Worm (Caenorhabditis elegans) whole organism, L3 larva: Measurements from ENCODE around the gene C31H1.2.

ENCODE experiments used
- ZK546.5 ChIP-seq: sonication (generic microtip); optimal IDR thresholded peaks from 2 replicates; lab custom pipeline; 2017; ENCODE audit warnings: missing biosample characterization, missing genetic modification characterization
- ama-1 ChIP-seq: fragments of 150-350 bp; optimal IDR thresholded peaks from 2 replicates; lab custom pipeline; 2018
- ceh-82 ChIP-seq: fragments of 150-350 bp; optimal IDR thresholded peaks from 2 replicates; lab custom pipeline; 2014; ENCODE audit warnings: missing biosample characterization, missing genetic modification characterization
- lsy-12 ChIP-seq: sonication (generic microtip); optimal IDR thresholded peaks from 2 replicates; lab custom pipeline; 2016; ENCODE audit warnings: mild to moderate bottlenecking, missing genetic modification characterization, missing compliant biosample characterization
- mdl-1 ChIP-seq: fragments of 150-350 bp; optimal IDR thresholded peaks from 2 replicates; lab custom pipeline; 2014; ENCODE audit warnings: missing biosample characterization, missing genetic modification characterization
- nhr-23 ChIP-seq: fragments of 150-350 bp; optimal IDR thresholded peaks from 2 replicates; lab custom pipeline; 2014; ENCODE audit warnings: missing biosample characterization, missing genetic modification reagents, missing genetic modification characterization
- nhr-237 ChIP-seq: fragments of 150-350 bp; optimal IDR thresholded peaks from 2 replicates; lab custom pipeline; 2014; ENCODE audit warnings: missing biosample characterization, missing genetic modification characterization
- nhr-76 ChIP-seq: fragments of 150-350 bp; sonication (generic microtip); optimal IDR thresholded peaks from 5 replicates; lab custom pipeline; 2014; ENCODE audit warnings: missing biosample characterization, missing genetic modification characterization
- pqm-1 ChIP-seq: fragments of 150-350 bp; optimal IDR thresholded peaks from 2 replicates; lab custom pipeline; 2017; ENCODE audit warnings: missing biosample characterization, missing genetic modification characterization, inconsistent platforms
- snpc-4 ChIP-seq: fragments of 150-350 bp; optimal IDR thresholded peaks from 2 replicates; lab custom pipeline; 2014; ENCODE audit warnings: missing biosample characterization, missing genetic modification characterization
- ztf-4 ChIP-seq: fragments of 150-350 bp; optimal IDR thresholded peaks from 2 replicates; lab custom pipeline; 2014; ENCODE audit warnings: missing biosample characterization, missing genetic modification characterization

ce11 chrIV:5803510-5804013, 12.5 kb downstream of the C31H1.2 start:
- TF ChIP-seq lsy-12 (tag; lab: Kevin White, UChicago) (no peak), ztf-4 (no peak), pqm-1 (tag; lab: Kevin White, UChicago) (no peak), nhr-237 (tag; lab: Kevin White, UChicago) (no peak), nhr-23 (tag; lab: Kevin White, UChicago) (no peak), snpc-4 (tag; lab: Kevin White, UChicago) (no peak), mdl-1 (tag; lab: Kevin White, UChicago) (no peak), ceh-82 (no peak), ZK546.5 (tag; lab: Kevin White, UChicago) (no peak), ama-1 (lab: Kevin White, UChicago) (no peak), nhr-76 (tag; lab: Kevin White, UChicago) (no peak)
